Worm (Caenorhabditis elegans) whole organism, dauer: Measurements from ENCODE around the gene adh-1.

ENCODE experiments used
- unc-62 ChIP-seq: sonication (generic microtip); optimal IDR thresholded peaks from 2 replicates; lab custom pipeline; 2017; ENCODE audit warnings: missing biosample characterization, missing genetic modification reagents, missing genetic modification characterization

Gene adh-1

DNA sequence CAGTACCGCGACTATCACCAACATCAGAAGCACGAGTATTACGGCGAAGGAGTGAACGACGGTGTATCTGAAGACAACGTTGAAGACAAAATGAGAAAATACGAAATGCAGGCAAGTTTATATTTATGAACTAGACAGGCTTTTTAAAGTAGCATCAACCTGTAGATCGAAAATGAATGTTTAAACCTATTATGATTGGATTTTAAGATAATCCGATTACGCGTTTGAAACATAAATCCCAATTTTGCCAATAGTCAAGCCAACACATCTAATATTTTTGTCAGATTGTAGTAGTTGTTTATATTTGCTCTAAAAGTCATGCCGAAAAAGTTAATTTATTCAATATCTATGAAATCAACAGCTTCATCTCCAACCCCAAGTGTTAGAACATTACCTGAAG is 13.2 kb downstream of the adh-1 start:
- no peak for TF ChIP-seq unc-62 (GFP tag; lab: Kevin White, UChicago)

DNA sequence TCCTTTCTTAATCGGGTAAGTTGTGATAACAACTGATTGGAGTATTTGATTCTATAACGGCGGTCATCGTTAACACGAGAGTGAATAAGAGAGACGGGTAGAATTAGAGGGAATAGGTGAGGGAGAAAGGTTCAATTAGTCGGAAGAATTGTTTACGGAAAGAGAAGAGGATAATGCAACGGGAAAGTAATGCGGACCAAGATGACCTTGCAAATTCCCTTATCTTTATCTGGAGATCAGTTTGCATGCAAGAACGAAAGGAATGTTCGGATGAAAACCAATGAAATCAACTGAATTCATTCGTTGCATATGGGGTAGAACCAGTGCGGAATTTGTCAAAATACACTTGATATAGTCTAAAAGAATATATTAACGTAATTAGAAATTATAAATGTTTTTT is 14.1 kb downstream of the adh-1 start:
- TF ChIP-seq unc-62 (GFP tag; lab: Kevin White, UChicago), result no peak

DNA sequence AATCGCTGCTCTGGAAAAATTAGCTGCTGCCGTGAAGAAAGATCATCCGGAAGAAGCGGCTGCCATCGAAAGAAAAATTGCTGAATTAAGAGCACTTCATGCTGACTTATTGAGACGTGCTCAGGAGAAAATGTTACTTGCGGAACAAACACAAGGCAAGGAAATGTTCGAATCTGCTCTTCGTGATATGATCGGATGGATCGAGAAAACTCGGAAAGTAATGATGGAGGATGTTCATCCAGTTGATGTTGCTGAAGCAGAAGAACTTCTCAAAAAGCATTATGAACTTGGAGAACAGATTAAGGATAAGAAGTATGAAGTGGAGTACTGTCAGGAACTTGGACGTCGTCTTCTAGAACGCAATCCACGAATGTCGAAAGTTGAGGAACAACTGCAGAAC is 17.9 kb downstream of the adh-1 start:
- no peak for TF ChIP-seq unc-62 (GFP tag; lab: Kevin White, UChicago)

DNA sequence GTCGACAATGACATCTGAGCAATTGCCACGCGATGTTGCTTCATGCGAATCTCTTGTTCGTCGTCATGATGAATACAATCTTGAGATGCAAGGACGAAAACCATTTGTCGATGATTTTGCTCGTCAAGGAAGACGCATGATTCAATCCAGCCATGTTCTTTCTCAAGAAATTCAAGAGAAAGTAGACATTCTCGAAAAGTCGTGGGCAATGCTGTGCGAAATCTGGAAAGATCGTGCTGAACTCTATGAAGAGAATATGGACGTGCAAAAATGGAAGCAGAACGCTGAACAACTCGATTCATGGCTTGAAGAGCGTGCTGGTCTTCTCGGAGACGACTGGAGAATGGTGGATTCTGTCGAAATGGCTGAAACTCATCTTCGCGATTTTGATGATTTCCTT is 25.2 kb downstream of the adh-1 start:
- TF ChIP-seq unc-62 (GFP tag; lab: Kevin White, UChicago), result no peak

DNA sequence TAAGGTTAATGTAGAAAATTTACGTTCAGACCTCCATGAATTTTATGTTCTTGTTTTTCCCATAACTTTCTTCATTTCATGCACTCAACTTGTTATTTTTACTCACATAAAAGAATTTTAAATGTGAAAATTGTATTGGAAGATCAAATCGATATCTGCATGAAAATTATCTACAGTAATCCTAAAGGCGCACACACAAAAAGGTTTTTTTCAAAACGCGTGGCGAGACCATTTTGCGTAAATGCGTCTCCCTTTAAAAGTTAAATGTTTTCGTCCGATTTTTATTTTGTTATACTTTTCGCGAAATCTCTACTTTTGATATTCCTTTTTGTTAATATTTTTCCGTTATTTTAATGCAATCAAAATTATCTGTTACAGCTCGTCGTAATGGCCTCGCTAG is 29.1 kb downstream of the adh-1 start, which contains the start of gene R31.2:
R31.2 (plus strand) TSS at position 388 of the 400 bp plus-strand sequence.
- no peak for TF ChIP-seq unc-62 (GFP tag; lab: Kevin White, UChicago)

DNA sequence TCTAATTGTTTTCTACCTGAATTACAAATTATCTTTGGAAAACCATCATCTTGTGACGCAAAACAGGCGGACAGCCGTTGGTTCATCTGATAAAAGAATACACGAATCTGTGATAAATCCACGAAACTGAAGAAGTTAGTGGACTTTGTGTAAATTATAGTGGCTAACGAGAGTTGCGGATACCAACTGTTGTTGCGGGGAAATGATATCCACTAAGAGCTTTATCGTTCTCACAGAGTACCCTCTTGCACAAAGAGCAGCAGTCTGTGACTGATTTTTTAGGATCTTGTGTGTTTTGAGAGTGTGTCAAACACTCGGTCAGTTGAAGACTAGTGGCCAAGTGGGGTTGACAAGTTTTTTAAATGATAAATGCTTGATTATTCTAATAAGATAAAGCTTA is 31.6 kb downstream of the adh-1 start:
- no peak for TF ChIP-seq unc-62 (GFP tag; lab: Kevin White, UChicago)

DNA sequence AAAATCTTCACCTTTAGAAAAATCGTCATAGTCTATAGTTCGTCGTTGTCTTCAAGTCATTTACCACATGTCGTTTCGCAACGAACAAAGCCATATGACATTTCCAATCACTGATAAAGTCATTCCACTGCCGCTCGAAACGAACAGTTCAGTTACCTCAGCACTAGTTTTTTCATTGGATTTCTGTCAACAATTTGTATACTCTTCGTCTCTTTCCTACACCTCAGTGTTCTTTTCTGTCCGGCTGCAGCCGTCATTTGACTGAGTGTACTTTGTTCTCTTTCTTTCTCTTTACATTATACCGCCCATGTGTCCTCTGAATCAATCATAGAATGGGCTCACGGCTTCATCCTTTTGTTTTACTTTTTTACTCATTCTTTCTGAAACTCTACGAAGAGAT is 33.2 kb downstream of the adh-1 start:
- TF ChIP-seq unc-62 (GFP tag; lab: Kevin White, UChicago), result no peak

DNA sequence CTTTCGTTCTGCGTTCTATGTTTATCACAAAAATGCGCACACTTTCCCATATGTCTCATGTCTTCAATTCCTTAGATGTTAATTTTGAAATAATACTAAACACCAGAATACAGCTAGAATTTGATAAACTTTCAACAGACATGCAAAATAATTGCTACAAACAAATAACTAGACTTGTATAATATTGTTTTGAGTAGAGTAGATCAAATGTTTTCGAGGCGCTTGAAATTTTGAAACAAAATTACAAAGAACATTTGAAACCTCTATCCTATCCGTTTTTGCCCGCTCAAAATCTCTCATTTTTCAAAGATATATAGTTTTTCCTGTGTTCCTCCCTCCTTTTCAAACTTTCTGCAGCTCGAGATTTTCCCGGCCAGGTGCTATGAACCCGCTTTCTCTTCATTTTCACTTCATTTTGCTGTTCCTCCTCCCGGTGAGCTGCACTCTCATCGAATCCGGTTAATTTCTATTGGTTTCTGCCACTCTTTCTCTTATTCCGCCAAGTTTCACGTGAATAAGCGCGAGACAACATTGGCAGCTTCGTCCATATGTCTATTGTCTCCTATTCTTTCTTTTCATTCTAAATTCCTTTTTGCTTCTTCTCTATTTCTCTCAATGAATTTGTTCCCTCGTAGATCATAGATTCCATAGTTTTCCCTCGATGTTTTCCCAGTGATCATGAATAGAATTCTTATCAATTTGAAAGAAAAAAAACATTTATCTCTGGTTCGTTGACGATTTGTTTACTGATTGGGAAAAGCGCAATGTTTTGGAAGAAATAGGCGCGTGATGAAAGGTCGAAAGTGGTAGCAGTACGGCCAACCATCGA is 33.9 kb downstream of the adh-1 start:
- TF ChIP-seq unc-62 (GFP tag; lab: Kevin White, UChicago), result no peak

DNA sequence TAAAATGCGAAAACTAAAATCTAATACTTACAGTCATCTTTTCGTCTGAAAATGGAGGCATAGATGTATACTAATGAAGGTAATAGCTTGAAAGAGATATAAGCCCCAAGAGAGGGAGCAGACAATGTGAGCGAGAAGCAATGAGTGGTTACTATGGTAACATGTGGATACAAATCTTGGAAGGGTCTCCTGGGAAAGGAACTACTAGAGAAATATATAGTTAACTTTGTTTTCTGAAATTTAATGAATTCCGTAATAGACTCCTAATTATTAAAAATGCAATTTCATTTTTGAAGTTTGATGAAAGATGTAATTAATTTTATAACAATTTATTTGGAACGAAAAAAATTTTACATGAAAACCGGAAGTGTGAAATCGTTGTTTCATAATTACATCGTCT is 39.3 kb downstream of the adh-1 start, which contains the start of gene osm-6:
osm-6 (minus strand) TSS at position 101 of the 400 bp plus-strand sequence.
- no peak for TF ChIP-seq unc-62 (GFP tag; lab: Kevin White, UChicago)

DNA sequence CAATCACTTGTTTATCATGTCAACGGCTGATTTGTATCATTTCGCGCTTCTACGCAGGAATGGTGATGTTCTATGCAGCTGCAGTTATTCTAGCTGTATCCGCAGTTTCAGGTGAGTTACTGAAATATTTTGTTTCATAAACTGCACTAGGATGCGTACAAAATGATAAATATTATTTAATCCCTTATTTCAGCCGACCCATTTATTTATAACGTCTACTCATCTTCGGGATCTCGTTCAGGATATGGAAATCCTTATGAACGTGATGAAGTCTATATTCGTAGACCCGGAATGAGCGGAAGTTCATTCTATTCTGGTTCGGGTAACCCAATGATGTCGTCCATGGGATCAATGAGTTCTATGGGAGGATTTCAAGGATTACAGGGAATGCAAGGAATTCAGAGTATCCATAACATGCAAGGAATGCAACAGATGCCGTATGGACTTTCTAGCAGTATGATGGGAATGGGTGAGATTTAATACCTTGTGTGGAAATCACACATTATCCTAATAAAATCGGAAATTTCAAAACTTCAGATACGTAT is 41.1 kb downstream of the adh-1 start, which contains the start of gene F58H1.2:
F58H1.2 (plus strand) TSS at position 51 of the 545 bp plus-strand sequence.
- TF ChIP-seq unc-62 (GFP tag; lab: Kevin White, UChicago), result no peak

DNA sequence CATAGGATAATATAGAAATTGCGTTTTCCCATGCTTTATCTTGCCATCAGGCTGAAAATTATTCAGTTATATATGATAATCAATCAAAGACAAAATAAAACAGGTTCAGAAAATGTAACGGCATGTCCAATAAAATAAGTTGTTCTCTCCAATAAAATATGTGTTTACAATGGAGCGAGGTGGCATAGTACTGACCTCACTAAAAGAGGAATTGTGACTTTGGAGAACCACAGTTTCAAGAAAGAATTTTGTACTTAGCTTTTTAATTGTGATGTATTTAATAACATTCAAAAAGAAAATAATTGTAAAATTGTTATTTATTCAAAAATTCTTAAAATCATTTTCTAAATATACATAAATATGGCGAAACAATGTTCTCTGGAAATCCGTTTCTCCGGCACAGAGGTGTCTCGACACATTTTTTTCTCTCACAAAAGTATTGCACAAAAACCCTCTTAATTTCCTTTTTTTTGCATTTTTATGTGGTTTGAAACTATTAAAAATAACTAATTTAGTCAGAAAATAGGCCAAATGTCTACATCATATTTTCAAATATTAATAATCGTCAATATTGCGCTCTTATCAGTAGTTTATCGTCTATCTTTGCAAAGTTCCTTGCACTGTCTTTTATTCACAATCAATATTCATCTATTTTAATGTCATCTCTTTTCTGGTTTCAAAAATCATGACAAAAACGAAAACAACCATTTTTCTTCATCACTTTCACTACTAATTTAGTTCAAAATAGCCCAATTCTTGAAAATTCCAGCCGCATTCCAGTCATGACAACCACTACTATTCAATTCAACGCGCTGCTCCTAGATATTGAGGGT is 45.4 kb downstream of the adh-1 start, which contains the start of the genes aman-2 and F58H1.3:
aman-2 (minus strand) TSS at position 51 of the 833 bp plus-strand sequence.
F58H1.3 (plus strand) TSS at position 783 of the 833 bp plus-strand sequence.
- TF ChIP-seq unc-62 (GFP tag; lab: Kevin White, UChicago), result no peak

DNA sequence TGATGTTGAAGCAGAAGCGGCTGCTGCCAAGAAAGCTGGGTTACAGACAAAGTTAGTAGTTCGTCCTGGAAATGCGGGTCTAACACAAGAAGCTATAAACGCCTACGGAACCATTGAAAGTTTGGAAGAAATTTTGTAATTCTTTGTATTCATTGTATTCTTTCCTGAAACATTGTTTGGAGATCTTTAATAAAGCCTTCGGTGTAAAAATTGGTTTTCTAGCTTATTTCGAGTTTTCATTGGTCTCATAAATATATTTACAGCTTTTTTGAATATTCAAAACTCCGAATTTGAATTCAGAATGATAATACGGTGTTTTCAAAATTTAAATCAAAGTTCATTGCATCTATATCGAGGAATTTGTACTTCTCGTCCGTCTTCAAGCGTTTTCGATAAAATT is 46.8 kb downstream of the adh-1 start, which contains the start of gene F58H1.8:
F58H1.8 (plus strand) TSS at position 301 of the 400 bp plus-strand sequence.
- TF ChIP-seq unc-62 (GFP tag; lab: Kevin White, UChicago), result no peak

DNA sequence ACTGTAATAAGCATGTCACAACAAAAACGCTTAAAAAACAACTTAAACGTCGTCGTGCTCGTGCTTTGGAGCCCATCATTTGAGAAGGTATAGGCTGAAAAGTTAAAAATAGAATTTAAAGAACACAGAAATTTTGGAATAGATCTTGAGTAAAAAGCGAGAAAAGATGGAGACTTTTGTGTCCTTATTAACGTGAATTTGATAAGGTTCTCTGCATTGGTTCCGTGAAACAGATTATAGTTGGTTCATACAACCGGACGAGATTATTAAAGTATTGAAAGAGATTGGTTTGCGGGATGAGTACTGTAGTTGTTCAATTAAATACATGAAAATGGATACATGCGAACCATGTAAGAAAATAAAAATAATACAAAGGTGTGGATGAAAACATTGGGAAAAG is 49.7 kb downstream of the adh-1 start, which contains the start of gene gpla-1:
gpla-1 (minus strand) TSS at position 101 of the 400 bp plus-strand sequence.
- no peak for TF ChIP-seq unc-62 (GFP tag; lab: Kevin White, UChicago)
